Worm (Caenorhabditis elegans) whole organism, late embryonic: Measurements from ENCODE around the gene R12H7.4.

Experiments
- ceh-18 ChIP-seq: sonication (generic microtip); optimal IDR thresholded peaks from 2 replicates; lab custom pipeline; 2016; ENCODE audit warnings: missing genetic modification characterization, missing compliant biosample characterization
- dmd-4 ChIP-seq: sonication (generic microtip); optimal IDR thresholded peaks from 2 replicates; lab custom pipeline; 2016; ENCODE audit warnings: borderline replicate concordance, missing genetic modification characterization, missing compliant biosample characterization
- nhr-11 ChIP-seq: fragments of 150-350 bp; optimal IDR thresholded peaks from 2 replicates; lab custom pipeline; 2014; ENCODE audit warnings: missing biosample characterization, missing genetic modification characterization
- pha-2 ChIP-seq: sonication (generic microtip); optimal IDR thresholded peaks from 2 replicates; lab custom pipeline; 2017; ENCODE audit warnings: mild to moderate bottlenecking, missing genetic modification characterization, missing compliant biosample characterization
- tbx-2 ChIP-seq: sonication (generic microtip); optimal IDR thresholded peaks from 2 replicates; lab custom pipeline; 2016; ENCODE audit warnings: missing genetic modification characterization, missing compliant biosample characterization
- unc-86 ChIP-seq: sonication (generic microtip); optimal IDR thresholded peaks from 2 replicates; lab custom pipeline; 2016; ENCODE audit warnings: missing genetic modification characterization, missing compliant biosample characterization

- TF ChIP-seq dmd-4 (tag; lab: Kevin White, UChicago) = no peak
- no peak for TF ChIP-seq unc-86 (tag; lab: Kevin White, UChicago)
- TF ChIP-seq nhr-11 (tag; lab: Kevin White, UChicago) = no peak
- no peak for TF ChIP-seq pha-2
- no peak for TF ChIP-seq ceh-18
- no peak for TF ChIP-seq tbx-2
These were observed 32.2 kb downstream of the R12H7.4 start for ce11 chrX:13249102-13249501.
